Fruit fly (Drosophila melanogaster) whole organism, prepupa: ENCODE measurements around the gene Vha16-3.

Experiments
- Blimp-1 ChIP-seq: fragments of 200-800 bp; sonication (Bioruptor generic); optimal IDR thresholded peaks from 3 replicates; lab custom pipeline; 2017; ENCODE audit warnings: missing biosample characterization, missing genetic modification characterization, mild to moderate bottlenecking, moderate library complexity, missing genetic modification reagents
- CG10631 ChIP-seq: fragments of 200-800 bp; sonication (Bioruptor generic); optimal IDR thresholded peaks from 2 replicates; lab custom pipeline; 2016; ENCODE audit warnings: missing biosample characterization, missing genetic modification characterization
- CG10669 ChIP-seq: fragments of 200-800 bp; sonication (Bioruptor generic); optimal IDR thresholded peaks from 3 replicates; lab custom pipeline; 2018; ENCODE audit warnings: missing biosample characterization, mild to moderate bottlenecking, missing genetic modification characterization, moderate library complexity
- CG11294 ChIP-seq: fragments of 200-800 bp; sonication (Bioruptor generic); IDR thresholded peaks from 2 replicates; pipeline ENCODE4 v1.3.6; 2022; ENCODE audit warnings: missing biosample characterization, missing genetic modification characterization
- CG11902 ChIP-seq: fragments of 200-800 bp; sonication (Bioruptor generic); optimal IDR thresholded peaks from 3 replicates; lab custom pipeline; 2016; ENCODE audit warnings: missing biosample characterization, missing genetic modification characterization
- CG15336 ChIP-seq: fragments of 200-800 bp; sonication (Bioruptor generic); IDR thresholded peaks from 2 replicates; pipeline ENCODE4 v1.3.6; 2022; ENCODE audit warnings: missing biosample characterization, missing genetic modification characterization
- CG16779 ChIP-seq: fragments of 200-800 bp; sonication (Bioruptor generic); optimal IDR thresholded peaks from 3 replicates; lab custom pipeline; 2017; ENCODE audit warnings: missing biosample characterization, mild to moderate bottlenecking, missing genetic modification characterization
- CG32006 ChIP-seq: fragments of 200-800 bp; sonication (Bioruptor generic); optimal IDR thresholded peaks from 3 replicates; lab custom pipeline; 2017; ENCODE audit warnings: missing biosample characterization, mild to moderate bottlenecking, missing genetic modification characterization
- CG3919 ChIP-seq: fragments of 200-800 bp; sonication (Bioruptor generic); optimal IDR thresholded peaks from 3 replicates; lab custom pipeline; 2016; ENCODE audit warnings: missing biosample characterization, missing genetic modification characterization
- CG4318 ChIP-seq: fragments of 200-800 bp; sonication (Bioruptor generic); optimal IDR thresholded peaks from 3 replicates; lab custom pipeline; 2017; ENCODE audit warnings: missing biosample characterization, mild to moderate bottlenecking, missing genetic modification characterization
- CG6163 ChIP-seq: fragments of 200-800 bp; sonication (Bioruptor generic); IDR thresholded peaks from 3 replicates; pipeline ENCODE4 v1.3.6; 2022; ENCODE audit warnings: missing biosample characterization, missing genetic modification characterization
- CG6276 ChIP-seq: fragments of 200-800 bp; sonication (Bioruptor generic); optimal IDR thresholded peaks from 2 replicates; lab custom pipeline; 2017; ENCODE audit warnings: missing biosample characterization, mild to moderate bottlenecking, missing genetic modification characterization
- CG6792 ChIP-seq: fragments of 200-800 bp; sonication (Bioruptor generic); optimal IDR thresholded peaks from 3 replicates; lab custom pipeline; 2016; ENCODE audit warnings: missing biosample characterization, missing genetic modification characterization
- CG6854 ChIP-seq: fragments of 200-800 bp; sonication (Bioruptor generic); optimal IDR thresholded peaks from 2 replicates; lab custom pipeline; 2017; ENCODE audit warnings: missing biosample characterization, mild to moderate bottlenecking, missing genetic modification characterization
- CG8119 ChIP-seq: fragments of 200-800 bp; sonication (Bioruptor generic); IDR thresholded peaks from 3 replicates; pipeline ENCODE4 v1.3.6; 2022; ENCODE audit warnings: missing biosample characterization, missing genetic modification characterization
- CG8319 ChIP-seq: fragments of 200-800 bp; sonication (Bioruptor generic); optimal IDR thresholded peaks from 3 replicates; lab custom pipeline; 2016; ENCODE audit warnings: missing biosample characterization, missing genetic modification characterization
- CG8632 ChIP-seq: fragments of 200-800 bp; sonication (Bioruptor generic); optimal IDR thresholded peaks from 3 replicates; lab custom pipeline; 2016; ENCODE audit warnings: missing biosample characterization, missing genetic modification characterization
- Eip75B ChIP-seq: fragments of 200-800 bp; sonication (Bioruptor generic); optimal IDR thresholded peaks from 3 replicates; lab custom pipeline; 2016; ENCODE audit warnings: missing biosample characterization, missing genetic modification characterization
- Eip78C ChIP-seq: fragments of 200-800 bp; sonication (Bioruptor generic); peaks from one replicate; lab custom pipeline; 2016; ENCODE audit warnings: missing biosample characterization, missing genetic modification characterization
- Eip93F ChIP-seq: fragments of 200-800 bp; sonication (Bioruptor generic); optimal IDR thresholded peaks from 2 replicates; lab custom pipeline; 2016; ENCODE audit warnings: missing biosample characterization, mild to moderate bottlenecking, missing genetic modification characterization
- Ets21C ChIP-seq: fragments of 200-800 bp; sonication (Bioruptor generic); optimal IDR thresholded peaks from 3 replicates; lab custom pipeline; 2016; ENCODE audit warnings: missing biosample characterization, missing genetic modification characterization
- Ets96B ChIP-seq: fragments of 200-800 bp; optimal IDR thresholded peaks from 2 replicates; lab custom pipeline; 2019; ENCODE audit warnings: missing biosample characterization, mild to moderate bottlenecking, missing genetic modification characterization, moderate library complexity
- Hr38 ChIP-seq: sonication (Bioruptor generic); optimal IDR thresholded peaks from 2 replicates; lab custom pipeline; 2016; ENCODE audit warnings: missing biosample characterization, missing genetic modification characterization
- Hr4 ChIP-seq: fragments of 200-800 bp; sonication (Bioruptor generic); optimal IDR thresholded peaks from 3 replicates; lab custom pipeline; 2016; ENCODE audit warnings: missing biosample characterization, missing genetic modification characterization
- Lpt ChIP-seq: fragments of 200-800 bp; sonication (Bioruptor generic); optimal IDR thresholded peaks from 3 replicates; lab custom pipeline; 2016; ENCODE audit warnings: missing biosample characterization, missing genetic modification characterization
- Met ChIP-seq: fragments of 200-800 bp; sonication (Bioruptor generic); optimal IDR thresholded peaks from 3 replicates; lab custom pipeline; 2016; ENCODE audit warnings: missing biosample characterization, missing genetic modification characterization
- OdsH ChIP-seq: fragments of 200-800 bp; sonication (Bioruptor generic); optimal IDR thresholded peaks from 3 replicates; lab custom pipeline; 2016; ENCODE audit warnings: missing biosample characterization, missing genetic modification characterization
- Sox102F ChIP-seq: fragments of 200-800 bp; sonication (Bioruptor generic); optimal IDR thresholded peaks from 2 replicates; lab custom pipeline; 2016; ENCODE audit warnings: missing biosample characterization, mild to moderate bottlenecking, missing genetic modification characterization
- Sox14 ChIP-seq: fragments of 200-800 bp; sonication (Bioruptor generic); optimal IDR thresholded peaks from 3 replicates; lab custom pipeline; 2016; ENCODE audit warnings: missing biosample characterization, missing genetic modification characterization
- Sox15 ChIP-seq: fragments of 200-800 bp; sonication (Bioruptor generic); optimal IDR thresholded peaks from 3 replicates; lab custom pipeline; 2016; ENCODE audit warnings: missing biosample characterization, missing genetic modification characterization
- achi ChIP-seq: fragments of 200-800 bp; sonication (Bioruptor generic); optimal IDR thresholded peaks from 3 replicates; lab custom pipeline; 2016; ENCODE audit warnings: missing biosample characterization, missing genetic modification characterization
- acj6 ChIP-seq: fragments of 200-800 bp; sonication (Bioruptor generic); optimal IDR thresholded peaks from 3 replicates; lab custom pipeline; 2016; ENCODE audit warnings: missing biosample characterization, missing genetic modification characterization
- cyc ChIP-seq: fragments of 200-800 bp; sonication (Bioruptor generic); optimal IDR thresholded peaks from 3 replicates; lab custom pipeline; 2016; ENCODE audit warnings: missing biosample characterization, missing genetic modification characterization
- dac ChIP-seq: fragments of 200-800 bp; sonication (Bioruptor generic); optimal IDR thresholded peaks from 2 replicates; lab custom pipeline; 2017; ENCODE audit warnings: missing biosample characterization, mild to moderate bottlenecking, missing genetic modification characterization
- dsx ChIP-seq: fragments of 200-800 bp; optimal IDR thresholded peaks from 3 replicates; lab custom pipeline; 2019; ENCODE audit warnings: missing biosample characterization, mild to moderate bottlenecking, missing genetic modification characterization, moderate library complexity; ENCODE audit not compliant: poor library complexity, severe bottlenecking
- eg ChIP-seq: fragments of 200-800 bp; sonication (Bioruptor generic); IDR thresholded peaks from 3 replicates; pipeline ENCODE4 v1.3.6; 2022; ENCODE audit warnings: missing biosample characterization, missing genetic modification characterization
- esn ChIP-seq: fragments of 200-800 bp; sonication (Bioruptor generic); optimal IDR thresholded peaks from 2 replicates; lab custom pipeline; 2016; ENCODE audit warnings: missing biosample characterization, mild to moderate bottlenecking, missing genetic modification characterization, moderate library complexity
- fd59A ChIP-seq: fragments of 200-800 bp; sonication (Bioruptor generic); optimal IDR thresholded peaks from 2 replicates; lab custom pipeline; 2017; ENCODE audit warnings: missing biosample characterization, mild to moderate bottlenecking, missing genetic modification characterization, missing genetic modification reagents
- fd85E ChIP-seq: fragments of 200-800 bp; sonication (Bioruptor generic); optimal IDR thresholded peaks from 3 replicates; lab custom pipeline; 2016; ENCODE audit warnings: missing biosample characterization, missing genetic modification characterization
- fkh ChIP-seq: fragments of 200-800 bp; sonication (Bioruptor generic); optimal IDR thresholded peaks from 3 replicates; lab custom pipeline; 2017; ENCODE audit warnings: missing biosample characterization, mild to moderate bottlenecking, missing genetic modification characterization, moderate library complexity
- net ChIP-seq: fragments of 200-800 bp; sonication (Bioruptor generic); optimal IDR thresholded peaks from 3 replicates; lab custom pipeline; 2016; ENCODE audit warnings: missing biosample characterization, missing genetic modification characterization
- pdm3 ChIP-seq: fragments of 200-800 bp; sonication (Bioruptor generic); optimal IDR thresholded peaks from 3 replicates; lab custom pipeline; 2016; ENCODE audit warnings: missing biosample characterization, missing genetic modification characterization
- salr ChIP-seq, 2 experiments: fragments of 200-800 bp; sonication (Bioruptor generic); optimal IDR thresholded peaks; 3 replicates each; lab custom pipeline; 2016 to 2018; ENCODE audit warnings: missing biosample characterization in 2 of 2, missing genetic modification characterization in 2 of 2, mild to moderate bottlenecking in 1 of 2
- spab ChIP-seq: fragments of 200-800 bp; sonication (Bioruptor generic); optimal IDR thresholded peaks from 2 replicates; lab custom pipeline; 2017; ENCODE audit warnings: missing biosample characterization, mild to moderate bottlenecking, missing genetic modification characterization, missing genetic modification reagents
- ss ChIP-seq, 2 experiments: fragments of 200-800 bp; sonication (Bioruptor generic); optimal IDR thresholded peaks; 2 replicates in 1 of 2; 3 replicates in 1 of 2; lab custom pipeline; 2017 to 2018; ENCODE audit warnings: mild to moderate bottlenecking in 2 of 2, missing biosample characterization in 2 of 2, missing genetic modification characterization in 2 of 2, moderate library complexity in 1 of 2
- topi ChIP-seq: fragments of 200-800 bp; sonication (Bioruptor generic); optimal IDR thresholded peaks from 3 replicates; lab custom pipeline; 2016; ENCODE audit warnings: missing biosample characterization, missing genetic modification characterization
- vri ChIP-seq: fragments of 200-800 bp; sonication (Bioruptor generic); optimal IDR thresholded peaks from 3 replicates; lab custom pipeline; 2016; ENCODE audit warnings: missing biosample characterization, mild to moderate bottlenecking, missing genetic modification characterization

Gene Vha16-3

DNA sequence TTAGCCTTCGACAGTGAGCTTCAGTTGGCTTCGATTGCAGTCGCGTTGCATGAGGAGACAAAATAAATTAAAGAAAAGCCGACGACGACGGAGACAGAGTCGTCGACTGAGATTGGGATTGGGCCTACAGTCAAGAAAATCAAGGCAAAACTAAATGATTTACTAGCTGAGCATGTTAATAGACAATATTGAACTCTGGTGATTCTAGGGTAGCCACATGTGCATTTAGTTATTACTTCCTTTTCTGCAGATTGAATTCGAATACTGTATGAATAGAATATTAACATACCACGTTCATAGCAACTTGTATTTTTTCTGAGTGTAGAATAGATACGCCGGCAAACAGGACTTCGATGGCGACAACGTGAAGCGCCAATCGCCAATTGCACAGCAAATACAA lies 24.7 kb upstream of the Vha16-3 start (continued):
- TF ChIP-seq CG8319 (no peak), CG32006 (GFP tag; lab: Kevin White, UChicago) (peak; percentile 85), dac (GFP tag; lab: Kevin White, UChicago) (peak; percentile 85), esn (no peak), Hr38 (GFP tag; lab: Kevin White, UChicago) (no peak), CG6163 (GFP tag; lab: Robert Waterston, UW) (peak; percentile 76), CG6276 (GFP tag; lab: Kevin White, UChicago) (peak; percentile 80), CG10669 (peak; percentile 10), CG3919 (GFP tag; lab: Kevin White, UChicago) (peak; percentile 28), Ets96B (tag; lab: Kevin White, UChicago) (peak; percentile 64), CG16779 (tag; lab: Kevin White, UChicago) (peak; percentile 29), Met (no peak), topi (GFP tag; lab: Kevin White, UChicago) (no peak), CG4318 (GFP tag; lab: Kevin White, UChicago) (peak; percentile 78), CG6854 (GFP tag; lab: Kevin White, UChicago) (no peak), CG15336 (GFP tag; lab: Robert Waterston, UW) (peak; percentile 89), net (peak; percentile 34), Eip93F (GFP tag; lab: Kevin White, UChicago) (no peak), dsx (GFP tag; lab: Kevin White, UChicago) (peak; percentile 28), achi (GFP tag; lab: Kevin White, UChicago) (peak; percentile 62), fkh (GFP tag; lab: Kevin White, UChicago) (no peak), salr (GFP tag; optimal IDR thresholded peaks at IDR 0.05; lab: Kevin White, UChicago) (peak in 1 of 2 experiments; percentile 56), CG8632 (peak; percentile 8), Eip75B (GFP tag; lab: Kevin White, UChicago) (no peak), eg (GFP tag; lab: Robert Waterston, UW) (peak; percentile 85), CG6792 (GFP tag; lab: Kevin White, UChicago) (peak; percentile 31)

DNA sequence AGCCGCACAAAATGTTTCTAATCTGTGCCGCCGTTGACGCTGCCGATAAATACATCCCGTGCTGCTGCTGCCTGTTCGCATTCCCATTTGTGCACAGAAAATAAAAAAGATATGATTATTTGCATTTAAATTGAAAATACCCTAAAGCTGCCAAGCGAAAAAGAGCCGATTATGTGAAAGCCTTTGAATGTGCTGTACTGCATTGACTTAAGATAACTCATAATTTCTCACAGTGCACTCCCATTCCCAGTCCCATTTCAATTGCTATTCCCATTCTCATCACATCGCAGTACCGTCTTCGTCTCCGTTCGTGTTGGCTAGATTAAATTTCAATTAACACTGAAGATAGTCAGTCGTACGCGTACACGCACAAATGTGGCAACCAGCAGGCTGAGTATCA lies 24.2 kb upstream of the Vha16-3 start:
- TF ChIP-seq CG8632, result no peak
- TF ChIP-seq Hr4 (GFP tag; lab: Kevin White, UChicago), result peak; percentile 80
- TF ChIP-seq CG16779 (tag; lab: Kevin White, UChicago), result peak; percentile 26
- peak; percentile 48 for TF ChIP-seq net
- TF ChIP-seq Blimp-1 (GFP tag; lab: Kevin White, UChicago), result no peak
- peak; percentile 43 for TF ChIP-seq Ets96B (tag; lab: Kevin White, UChicago)
- no peak for TF ChIP-seq vri (GFP tag; lab: Kevin White, UChicago)
- TF ChIP-seq cyc (GFP tag; lab: Kevin White, UChicago), result peak; percentile 14
- peak; percentile 31 for TF ChIP-seq spab (GFP tag; lab: Kevin White, UChicago)
- TF ChIP-seq acj6 (GFP tag; lab: Kevin White, UChicago), result peak; percentile 65
- peak; percentile 82 for TF ChIP-seq CG6276 (GFP tag; lab: Kevin White, UChicago)
- TF ChIP-seq CG11902, result no peak
- peak; percentile 49 for TF ChIP-seq fd59A (GFP tag; lab: Kevin White, UChicago)
- TF ChIP-seq salr (GFP tag; optimal IDR thresholded peaks at IDR 0.05; lab: Kevin White, UChicago), result peak in 1 of 2 experiments; percentile 76
- TF ChIP-seq Sox15 (GFP tag; lab: Kevin White, UChicago), result no peak
- peak; percentile 68 for TF ChIP-seq pdm3 (GFP tag; lab: Kevin White, UChicago)
- TF ChIP-seq CG8319, result peak; percentile 0
- TF ChIP-seq Sox102F (GFP tag; lab: Kevin White, UChicago), result no peak
- TF ChIP-seq dac (GFP tag; lab: Kevin White, UChicago), result peak; percentile 67
- peak; percentile 72 for TF ChIP-seq OdsH (GFP tag; lab: Kevin White, UChicago)
- TF ChIP-seq topi (GFP tag; lab: Kevin White, UChicago), result peak; percentile 25
- TF ChIP-seq CG8119 (GFP tag; lab: Robert Waterston, UW), result peak; percentile 93
- TF ChIP-seq CG32006 (GFP tag; lab: Kevin White, UChicago), result peak; percentile 86
- peak; percentile 85 for TF ChIP-seq CG3919 (GFP tag; lab: Kevin White, UChicago)
- peak; percentile 92 for TF ChIP-seq Eip78C (GFP tag; lab: Kevin White, UChicago)
- TF ChIP-seq CG4318 (GFP tag; lab: Kevin White, UChicago), result peak; percentile 67
- TF ChIP-seq ss (GFP tag; optimal IDR thresholded peaks at IDR 0.05; lab: Kevin White, UChicago), result no peak
- TF ChIP-seq CG11294 (GFP tag; lab: Robert Waterston, UW), result peak; percentile 85
- TF ChIP-seq Eip75B (GFP tag; lab: Kevin White, UChicago), result peak; percentile 71
- TF ChIP-seq fd85E, result no peak
- TF ChIP-seq Ets21C (GFP tag; lab: Kevin White, UChicago), result no peak
- TF ChIP-seq eg (GFP tag; lab: Robert Waterston, UW), result peak; percentile 94
- peak; percentile 79 for TF ChIP-seq Sox14 (GFP tag; lab: Kevin White, UChicago)
- TF ChIP-seq achi (GFP tag; lab: Kevin White, UChicago), result peak; percentile 79
- TF ChIP-seq Lpt (GFP tag; lab: Kevin White, UChicago), result peak; percentile 92
- peak; percentile 81 for TF ChIP-seq CG10631 (GFP tag; lab: Kevin White, UChicago)
- peak; percentile 95 for TF ChIP-seq CG15336 (GFP tag; lab: Robert Waterston, UW)
